Worm (Caenorhabditis elegans) whole organism, L1 larva: ENCODE data around the gene ttr-6.

ENCODE experiments used
- F16B12.6 ChIP-seq: fragments of 150-350 bp; optimal IDR thresholded peaks from 2 replicates; lab custom pipeline; 2014; ENCODE audit warnings: missing biosample characterization, missing genetic modification characterization
- aly-2 ChIP-seq: fragments of 150-350 bp; optimal IDR thresholded peaks from 2 replicates; lab custom pipeline; 2014; ENCODE audit warnings: missing biosample characterization, missing genetic modification characterization
- ceh-63 ChIP-seq: fragments of 200-800 bp; sonication (Bioruptor generic); optimal IDR thresholded peaks from 2 replicates; lab custom pipeline; 2018; ENCODE audit warnings: mild to moderate bottlenecking, missing genetic modification characterization, missing compliant biosample characterization
- ceh-88 ChIP-seq: fragments of 200-800 bp; sonication (Bioruptor generic); IDR thresholded peaks from 2 replicates; pipeline ENCODE4 v1.3.6; 2022; ENCODE audit warnings: missing genetic modification characterization, missing compliant biosample characterization
- ceh-90 ChIP-seq: sonication (generic microtip); optimal IDR thresholded peaks from 2 replicates; lab custom pipeline; 2016; ENCODE audit warnings: missing genetic modification characterization, missing compliant biosample characterization
- ces-1 ChIP-seq: fragments of 150-350 bp; optimal IDR thresholded peaks from 2 replicates; lab custom pipeline; 2014; ENCODE audit warnings: missing biosample characterization, missing genetic modification reagents, missing genetic modification characterization
- efl-3 ChIP-seq: fragments of 200-800 bp; sonication (Bioruptor generic); optimal IDR thresholded peaks from 2 replicates; lab custom pipeline; 2018; ENCODE audit warnings: mild to moderate bottlenecking, missing genetic modification characterization, missing compliant biosample characterization
- elt-2 ChIP-seq: sonication (generic microtip); optimal IDR thresholded peaks from 2 replicates; lab custom pipeline; 2016; ENCODE audit warnings: missing genetic modification characterization, mild to moderate bottlenecking, inconsistent platforms, missing compliant biosample characterization, missing genetic modification reagents
- fkh-10 ChIP-seq: sonication (generic microtip); optimal IDR thresholded peaks from 2 replicates; lab custom pipeline; 2017; ENCODE audit warnings: missing biosample characterization, missing genetic modification reagents, missing genetic modification characterization
- fkh-8 ChIP-seq: sonication (generic microtip); optimal IDR thresholded peaks from 2 replicates; lab custom pipeline; 2016; ENCODE audit warnings: mild to moderate bottlenecking, missing genetic modification characterization, missing compliant biosample characterization
- hlh-17 ChIP-seq: fragments of 200-800 bp; sonication (Bioruptor generic); optimal IDR thresholded peaks from 2 replicates; lab custom pipeline; 2018; ENCODE audit warnings: missing genetic modification characterization, mild to moderate bottlenecking, missing compliant biosample characterization, moderate library complexity, borderline replicate concordance
- irx-1 ChIP-seq: sonication (generic microtip); optimal IDR thresholded peaks from 2 replicates; lab custom pipeline; 2016; ENCODE audit warnings: missing genetic modification characterization, missing compliant biosample characterization
- isw-1 ChIP-seq: fragments of 200-800 bp; sonication (Bioruptor generic); IDR thresholded peaks from 2 replicates; pipeline ENCODE4 v1.3.6; 2022; ENCODE audit warnings: missing genetic modification characterization, missing compliant biosample characterization
- lin-14 ChIP-seq: fragments of 200-800 bp; sonication (Bioruptor generic); optimal IDR thresholded peaks from 2 replicates; lab custom pipeline; 2018; ENCODE audit warnings: mild to moderate bottlenecking, missing genetic modification characterization, moderate library complexity, missing compliant biosample characterization
- lin-35 ChIP-seq, 2 experiments: fragments of 150-350 bp; optimal IDR thresholded peaks; 2 replicates each; lab custom pipeline; 2014; ENCODE audit warnings: missing biosample characterization in 2 of 2, missing genetic modification characterization in 2 of 2, missing genetic modification reagents in 2 of 2
- lin-39 ChIP-seq: fragments of 150-350 bp; optimal IDR thresholded peaks from 2 replicates; lab custom pipeline; 2014; ENCODE audit warnings: missing biosample characterization, missing genetic modification reagents, missing genetic modification characterization
- lir-3 ChIP-seq: sonication (generic microtip); optimal IDR thresholded peaks from 2 replicates; lab custom pipeline; 2016; ENCODE audit warnings: mild to moderate bottlenecking, missing genetic modification characterization, moderate library complexity, missing compliant biosample characterization; ENCODE audit not compliant: poor library complexity
- lsy-2 ChIP-seq, 2 experiments: fragments of 150-350 bp; optimal IDR thresholded peaks; 2 replicates each; lab custom pipeline; 2014; ENCODE audit warnings: missing biosample characterization in 2 of 2, missing genetic modification characterization in 2 of 2
- mab-9 ChIP-seq: fragments of 200-800 bp; sonication (Bioruptor generic); IDR thresholded peaks from 2 replicates; pipeline ENCODE4 v1.3.6; 2022; ENCODE audit warnings: missing genetic modification reagents, missing genetic modification characterization, missing compliant biosample characterization
- mdl-1 ChIP-seq, 2 experiments: fragments of 150-350 bp; optimal IDR thresholded peaks; 2 replicates each; lab custom pipeline; 2014 to 2017; ENCODE audit warnings: missing biosample characterization in 2 of 2, missing genetic modification characterization in 2 of 2, inconsistent platforms in 1 of 2
- nhr-20 ChIP-seq: sonication (generic microtip); optimal IDR thresholded peaks from 2 replicates; lab custom pipeline; 2016; ENCODE audit warnings: mild to moderate bottlenecking, missing genetic modification characterization, missing compliant biosample characterization
- nhr-237 ChIP-seq: fragments of 150-350 bp; optimal IDR thresholded peaks from 2 replicates; lab custom pipeline; 2014; ENCODE audit warnings: missing biosample characterization, missing genetic modification characterization
- nhr-71 ChIP-seq: sonication (generic microtip); optimal IDR thresholded peaks from 2 replicates; lab custom pipeline; 2016; ENCODE audit warnings: mild to moderate bottlenecking, missing genetic modification characterization, moderate library complexity, missing compliant biosample characterization
- nhr-84 ChIP-seq: sonication (generic microtip); optimal IDR thresholded peaks from 2 replicates; lab custom pipeline; 2017; ENCODE audit warnings: missing biosample characterization, missing genetic modification characterization
- pax-3 ChIP-seq: fragments of 200-800 bp; sonication (Bioruptor generic); optimal IDR thresholded peaks from 2 replicates; lab custom pipeline; 2018; ENCODE audit warnings: mild to moderate bottlenecking, missing genetic modification characterization, moderate library complexity, missing compliant biosample characterization
- snpc-4 ChIP-seq: fragments of 150-350 bp; optimal IDR thresholded peaks from 2 replicates; lab custom pipeline; 2014; ENCODE audit warnings: missing biosample characterization, missing genetic modification characterization
- snu-23 ChIP-seq: sonication (generic microtip); optimal IDR thresholded peaks from 2 replicates; lab custom pipeline; 2016; ENCODE audit warnings: missing genetic modification characterization, missing compliant biosample characterization
- sptf-1 ChIP-seq: fragments of 150-350 bp; optimal IDR thresholded peaks from 2 replicates; lab custom pipeline; 2014; ENCODE audit warnings: missing biosample characterization, missing genetic modification characterization
- tbx-2 ChIP-seq: sonication (generic microtip); optimal IDR thresholded peaks from 2 replicates; lab custom pipeline; 2016; ENCODE audit warnings: missing genetic modification characterization, missing compliant biosample characterization
- tlp-1 ChIP-seq: fragments of 150-350 bp; optimal IDR thresholded peaks from 2 replicates; lab custom pipeline; 2014; ENCODE audit warnings: missing biosample characterization, missing genetic modification characterization
- xbp-1 ChIP-seq: sonication (generic microtip); optimal IDR thresholded peaks from 2 replicates; lab custom pipeline; 2016; ENCODE audit warnings: missing genetic modification characterization, missing compliant biosample characterization
- zag-1 ChIP-seq: fragments of 150-350 bp; optimal IDR thresholded peaks from 2 replicates; lab custom pipeline; 2014; ENCODE audit warnings: missing biosample characterization, missing genetic modification characterization
- zip-4 ChIP-seq: fragments of 200-800 bp; sonication (Bioruptor generic); optimal IDR thresholded peaks from 2 replicates; lab custom pipeline; 2018; ENCODE audit warnings: mild to moderate bottlenecking, missing genetic modification characterization, moderate library complexity, missing compliant biosample characterization
- ztf-11 ChIP-seq, 2 experiments: sonication (generic microtip); optimal IDR thresholded peaks; 2 replicates each; lab custom pipeline; 2016 to 2017; ENCODE audit warnings: missing genetic modification characterization in 2 of 2, missing biosample characterization in 1 of 2, missing compliant biosample characterization in 1 of 2

The ttr-6 gene

DNA sequence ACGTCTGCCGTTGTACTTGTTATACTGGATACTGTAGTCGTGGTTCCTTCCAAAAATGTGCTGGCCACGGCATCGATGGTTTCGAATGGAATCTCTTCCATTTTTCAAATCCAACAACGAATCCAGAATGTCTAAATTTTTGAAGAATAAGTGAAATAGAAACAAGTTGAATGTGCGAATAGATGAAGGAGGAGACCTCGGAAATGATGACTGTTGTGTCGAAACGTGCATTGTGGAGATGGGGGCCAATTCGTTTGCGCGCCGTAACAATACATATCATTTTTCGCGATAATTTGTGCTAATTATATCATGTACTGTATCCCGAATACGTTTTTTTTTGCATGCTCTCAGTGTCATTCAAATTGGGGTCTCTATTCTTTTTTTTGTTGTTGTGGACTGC lies 38.3 kb upstream of the ttr-6 start, which contains the start of gene aexr-1:
TSS of gene aexr-1 (minus strand) at position 101 of the 400 bp plus-strand sequence.
- TF ChIP-seq xbp-1 (tag; lab: Kevin White, UChicago) (no peak), fkh-8 (tag; lab: Kevin White, UChicago) (no peak), nhr-237 (no peak), zag-1 (tag; lab: Kevin White, UChicago) (no peak), nhr-84 (tag; lab: Kevin White, UChicago) (no peak), hlh-17 (GFP tag; lab: Kevin White, UChicago) (no peak), ceh-63 (GFP tag; lab: Kevin White, UChicago) (no peak), ceh-88 (GFP tag; lab: Robert Waterston, UW) (no peak), ztf-11 (tag; optimal IDR thresholded peaks at IDR 0.05; lab: Kevin White, UChicago) (no peak)

ce11 chrX:6631437-6631836 lies 34.5 kb upstream of the ttr-6 start, which contains the start of gene aexr-2:
aexr-2 (minus strand) TSS chrX:6631537.
- TF ChIP-seq ceh-88 (GFP tag; lab: Robert Waterston, UW), result no peak
- no peak for TF ChIP-seq pax-3 (tag; lab: Kevin White, UChicago)
- no peak for TF ChIP-seq lir-3 (tag; lab: Kevin White, UChicago)
- TF ChIP-seq fkh-10, result no peak
- no peak for TF ChIP-seq nhr-20
- no peak for TF ChIP-seq lin-39 (tag; lab: Kevin White, UChicago)
- no peak for TF ChIP-seq nhr-237
- no peak for TF ChIP-seq nhr-71 (tag; lab: Kevin White, UChicago)
- TF ChIP-seq mdl-1 (tag; optimal IDR thresholded peaks at IDR 0.05; lab: Kevin White, UChicago), result no peak
- no peak for TF ChIP-seq snu-23 (GFP tag; lab: Kevin White, UChicago)
- TF ChIP-seq efl-3 (GFP tag; lab: Kevin White, UChicago), result no peak
- TF ChIP-seq ces-1 (GFP tag; lab: Kevin White, UChicago), result no peak
- TF ChIP-seq tbx-2 (tag; lab: Kevin White, UChicago), result no peak
- TF ChIP-seq, all 84 proteins: peak for 0

ce11 chrX:6630645-6631044 lies 33.7 kb upstream of the ttr-6 start:
- TF ChIP-seq hlh-17 (GFP tag; lab: Kevin White, UChicago) (no peak), lin-35 (GFP tag; optimal IDR thresholded peaks at IDR 0.05; lab: Kevin White, UChicago) (no peak), aly-2 (tag; lab: Kevin White, UChicago) (no peak)

ce11 chrX:6625275-6625674 lies 28.4 kb upstream of the ttr-6 start:
- TF ChIP-seq snpc-4 (tag; lab: Kevin White, UChicago), result no peak
- TF ChIP-seq ceh-90, result no peak
- no peak for TF ChIP-seq nhr-20
- no peak for TF ChIP-seq irx-1 (tag; lab: Kevin White, UChicago)
- no peak for TF ChIP-seq tlp-1 (tag; lab: Kevin White, UChicago)
- TF ChIP-seq lir-3 (tag; lab: Kevin White, UChicago), result no peak
- no peak for TF ChIP-seq zip-4 (GFP tag; lab: Kevin White, UChicago)
- no peak for TF ChIP-seq isw-1 (GFP tag; lab: Robert Waterston, UW)
- TF ChIP-seq snu-23 (GFP tag; lab: Kevin White, UChicago), result no peak
- no peak for TF ChIP-seq F16B12.6 (tag; lab: Kevin White, UChicago)
- TF ChIP-seq mab-9 (GFP tag; lab: Robert Waterston, UW), result no peak
- TF ChIP-seq nhr-71 (tag; lab: Kevin White, UChicago), result no peak
- TF ChIP-seq lsy-2 (tag; optimal IDR thresholded peaks at IDR 0.05; lab: Kevin White, UChicago), result no peak
- TF ChIP-seq elt-2 (tag; lab: Kevin White, UChicago), result no peak
- no peak for TF ChIP-seq lin-35 (GFP tag; optimal IDR thresholded peaks at IDR 0.05; lab: Kevin White, UChicago)
- no peak for TF ChIP-seq lin-14 (GFP tag; lab: Kevin White, UChicago)
- TF ChIP-seq sptf-1 (tag; lab: Kevin White, UChicago), result no peak
